Fruit fly (Drosophila melanogaster) whole organism, wandering third instar larva: ENCODE measurements around the gene Obp83cd.

Experiments used
- Abd-B ChIP-seq: fragments of >200 bp; optimal IDR thresholded peaks from 2 replicates; lab custom pipeline; 2017; ENCODE audit warnings: missing biosample characterization, missing genetic modification characterization
- CG9705 ChIP-seq: fragments of 200-800 bp; sonication (Bioruptor generic); optimal IDR thresholded peaks from 2 replicates; lab custom pipeline; 2018; ENCODE audit warnings: missing biosample characterization, mild to moderate bottlenecking, missing genetic modification characterization
- HLH106 ChIP-seq: fragments of 200-800 bp; optimal IDR thresholded peaks from 3 replicates; lab custom pipeline; 2019; ENCODE audit warnings: missing biosample characterization, mild to moderate bottlenecking, missing genetic modification characterization, moderate library complexity
- Hr83 ChIP-seq: fragments of 200-300 bp; sonication (Bioruptor generic); optimal IDR thresholded peaks from 2 replicates; lab custom pipeline; 2016; ENCODE audit warnings: missing biosample characterization, mild to moderate bottlenecking, missing genetic modification characterization, moderate library complexity; ENCODE audit not compliant: poor library complexity, severe bottlenecking
- Myc ChIP-seq: fragments of >200 bp; optimal IDR thresholded peaks from 2 replicates; lab custom pipeline; 2017
- N ChIP-seq: fragments of >200 bp; optimal IDR thresholded peaks from 2 replicates; lab custom pipeline; 2018; ENCODE audit warnings: missing biosample characterization, missing external identifiers, missing genetic modification characterization
- Rel ChIP-seq, 2 experiments: fragments of 200-800 bp; sonication (Bioruptor generic) in 1 of 2; optimal IDR thresholded peaks; 2 replicates in 1 of 2; 3 replicates in 1 of 2; lab custom pipeline; 2016 to 2019; ENCODE audit warnings: mild to moderate bottlenecking in 2 of 2, missing biosample characterization in 2 of 2, missing genetic modification characterization in 2 of 2, moderate library complexity in 1 of 2
- Sp1 ChIP-seq: fragments of 200-800 bp; sonication (Bioruptor generic); optimal IDR thresholded peaks from 3 replicates; lab custom pipeline; 2019; ENCODE audit warnings: missing biosample characterization, mild to moderate bottlenecking, missing genetic modification characterization, moderate library complexity
- br ChIP-seq: fragments of 200-800 bp; sonication (Bioruptor generic); optimal IDR thresholded peaks from 2 replicates; lab custom pipeline; 2016; ENCODE audit warnings: missing biosample characterization, missing genetic modification characterization
- dmrt93B ChIP-seq: fragments of 200-800 bp; sonication (Bioruptor generic); optimal IDR thresholded peaks from 2 replicates; lab custom pipeline; 2018; ENCODE audit warnings: missing biosample characterization, mild to moderate bottlenecking, missing genetic modification characterization
- fru ChIP-seq: fragments of 200-800 bp; sonication (Bioruptor generic); optimal IDR thresholded peaks from 3 replicates; lab custom pipeline; 2016; ENCODE audit warnings: missing biosample characterization, mild to moderate bottlenecking, missing genetic modification characterization
- psq ChIP-seq: fragments of 200-800 bp; sonication (Bioruptor generic); optimal IDR thresholded peaks from 3 replicates; lab custom pipeline; 2017; ENCODE audit warnings: missing biosample characterization, mild to moderate bottlenecking, missing genetic modification characterization, moderate library complexity

dm6 chr3R:6102726-6103125 lies 5.2 kb upstream of the Obp83cd start:
- TF ChIP-seq N (GFP tag; lab: Kevin White, UChicago) (no peak), Myc (lab: Kevin White, UChicago) (no peak), Rel (GFP tag; optimal IDR thresholded peaks at IDR 0.05; lab: Kevin White, UChicago) (no peak), Rel (tag; optimal IDR thresholded peaks at IDR 0.05; lab: Kevin White, UChicago) (no peak), Hr83 (GFP tag; lab: Kevin White, UChicago) (no peak), Abd-B (no peak), CG9705 (GFP tag; lab: Kevin White, UChicago) (no peak), br (GFP tag; lab: Kevin White, UChicago) (no peak), dmrt93B (no peak), HLH106 (tag; lab: Kevin White, UChicago) (no peak), fru (GFP tag; lab: Kevin White, UChicago) (no peak), psq (GFP tag; lab: Kevin White, UChicago) (no peak), Sp1 (GFP tag; lab: Kevin White, UChicago) (no peak)
